Fruit fly (Drosophila melanogaster) whole organism, embryonic: ENCODE measurements around the gene barc.

ENCODE experiments used
- ATbp ChIP-seq: fragments of 200-800 bp; sonication (Bioruptor generic); optimal IDR thresholded peaks from 2 replicates; lab custom pipeline; 2017; ENCODE audit warnings: missing biosample characterization, mild to moderate bottlenecking, missing genetic modification characterization, missing genetic modification reagents
- Awh ChIP-seq: fragments of 200-800 bp; sonication (Bioruptor generic); IDR thresholded peaks from 2 replicates; pipeline ENCODE4, ENCODE4 v1.3.6; 2022; ENCODE audit warnings: missing biosample characterization, missing genetic modification characterization
- CG10147 ChIP-seq: fragments of 200-800 bp; sonication (Bioruptor generic); optimal IDR thresholded peaks from 2 replicates; lab custom pipeline; 2019; ENCODE audit warnings: missing biosample characterization, mild to moderate bottlenecking, missing genetic modification characterization, moderate library complexity
- CG10209 ChIP-seq: fragments of 200-800 bp; sonication (Bioruptor generic); optimal IDR thresholded peaks from 3 replicates; lab custom pipeline; 2017; ENCODE audit warnings: missing biosample characterization, mild to moderate bottlenecking, missing genetic modification characterization, missing genetic modification reagents
- CG11695 ChIP-seq: fragments of 200-800 bp; sonication (Bioruptor generic); IDR thresholded peaks from 3 replicates; pipeline ENCODE4 v1.3.6; 2022; ENCODE audit warnings: missing biosample characterization, missing genetic modification characterization
- CG13123 ChIP-seq: fragments of 200-800 bp; sonication (Bioruptor generic); optimal IDR thresholded peaks from 2 replicates; lab custom pipeline; 2016; ENCODE audit warnings: missing biosample characterization, missing genetic modification characterization
- CG13296 ChIP-seq: fragments of 200-800 bp; sonication (Bioruptor generic); optimal IDR thresholded peaks from 3 replicates; lab custom pipeline; 2018; ENCODE audit warnings: missing biosample characterization, mild to moderate bottlenecking, missing genetic modification characterization
- CG13775 ChIP-seq: fragments of 200-800 bp; sonication (Bioruptor generic); optimal IDR thresholded peaks from 3 replicates; lab custom pipeline; 2017; ENCODE audit warnings: missing biosample characterization, mild to moderate bottlenecking, missing genetic modification characterization
- CG15011 ChIP-seq: fragments of 200-800 bp; sonication (Bioruptor generic); optimal IDR thresholded peaks from 3 replicates; lab custom pipeline; 2018; ENCODE audit warnings: missing biosample characterization, mild to moderate bottlenecking, missing genetic modification characterization
- CG16779 ChIP-seq: fragments of 200-800 bp; sonication (Bioruptor generic); IDR thresholded peaks from 2 replicates; pipeline ENCODE4 v1.3.6; 2022; ENCODE audit warnings: missing biosample characterization, missing genetic modification characterization
- CG18599 ChIP-seq: fragments of 200-800 bp; sonication (Bioruptor generic); optimal IDR thresholded peaks from 3 replicates; lab custom pipeline; 2017; ENCODE audit warnings: missing biosample characterization, missing genetic modification characterization, mild to moderate bottlenecking, moderate library complexity, missing genetic modification reagents
- CG2199 ChIP-seq: fragments of 200-800 bp; sonication (Bioruptor generic); IDR thresholded peaks from 3 replicates; pipeline ENCODE4 v1.3.6; 2022; ENCODE audit warnings: missing biosample characterization, missing genetic modification characterization
- CG30403 ChIP-seq: fragments of 200-800 bp; sonication (Bioruptor generic); optimal IDR thresholded peaks from 3 replicates; lab custom pipeline; 2016; ENCODE audit warnings: missing biosample characterization, missing genetic modification characterization
- CG31365 ChIP-seq: fragments of 200-800 bp; sonication (Bioruptor generic); optimal IDR thresholded peaks from 2 replicates; lab custom pipeline; 2018; ENCODE audit warnings: missing biosample characterization, mild to moderate bottlenecking, missing genetic modification characterization
- CG32772 ChIP-seq: fragments of 200-800 bp; sonication (Bioruptor generic); IDR thresholded peaks from 2 replicates; pipeline ENCODE4 v1.3.6; 2022; ENCODE audit warnings: missing biosample characterization, missing genetic modification characterization
- CG33213 ChIP-seq: fragments of 200-800 bp; sonication (Bioruptor generic); optimal IDR thresholded peaks from 3 replicates; lab custom pipeline; 2016; ENCODE audit warnings: missing biosample characterization, missing genetic modification characterization
- CG4282 ChIP-seq: fragments of 200-800 bp; sonication (Bioruptor generic); optimal IDR thresholded peaks from 2 replicates; lab custom pipeline; 2016; ENCODE audit warnings: missing biosample characterization, missing genetic modification characterization
- CG4820 ChIP-seq: fragments of 200-800 bp; sonication (Bioruptor generic); optimal IDR thresholded peaks from 3 replicates; lab custom pipeline; 2016; ENCODE audit warnings: missing biosample characterization, missing genetic modification characterization
- CG6254 ChIP-seq: fragments of 200-800 bp; sonication (Bioruptor generic); optimal IDR thresholded peaks from 3 replicates; lab custom pipeline; 2017; ENCODE audit warnings: mild to moderate bottlenecking, missing biosample characterization, missing genetic modification reagents, missing genetic modification characterization
- CG6272 ChIP-seq: fragments of 200-800 bp; sonication (Bioruptor generic); IDR thresholded peaks from 2 replicates; pipeline ENCODE4 v1.3.6; 2022; ENCODE audit warnings: missing biosample characterization, missing genetic modification characterization
- CG6654 ChIP-seq: fragments of 200-800 bp; sonication (Bioruptor generic); optimal IDR thresholded peaks from 2 replicates; lab custom pipeline; 2017; ENCODE audit warnings: missing biosample characterization, mild to moderate bottlenecking, missing genetic modification characterization
- CG7786 ChIP-seq: fragments of 200-800 bp; sonication (Bioruptor generic); optimal IDR thresholded peaks from 2 replicates; lab custom pipeline; 2016; ENCODE audit warnings: missing biosample characterization, missing genetic modification characterization
- CG7839 ChIP-seq: fragments of 200-800 bp; sonication (Bioruptor generic); optimal IDR thresholded peaks from 3 replicates; lab custom pipeline; 2018; ENCODE audit warnings: missing biosample characterization, mild to moderate bottlenecking, missing genetic modification characterization, moderate library complexity
- CG8359 ChIP-seq: fragments of 200-800 bp; sonication (Bioruptor generic); optimal IDR thresholded peaks from 2 replicates; lab custom pipeline; 2017; ENCODE audit warnings: missing biosample characterization, mild to moderate bottlenecking, missing genetic modification characterization, borderline replicate concordance
- CG9932 ChIP-seq: fragments of 200-800 bp; sonication (Bioruptor generic); IDR thresholded peaks from 2 replicates; pipeline ENCODE4 v1.3.6; 2022; ENCODE audit warnings: missing biosample characterization, missing genetic modification characterization
- Chrac-16 ChIP-seq: fragments of 200-800 bp; sonication (Bioruptor generic); optimal IDR thresholded peaks from 3 replicates; lab custom pipeline; 2016; ENCODE audit warnings: missing biosample characterization, missing genetic modification characterization
- D ChIP-seq, 2 experiments: fragments of 200-800 bp in 1 of 2; fragments of >200 bp in 1 of 2; sonication (Bioruptor generic) in 1 of 2; optimal IDR thresholded peaks; 2 replicates in 1 of 2; 3 replicates in 1 of 2; lab custom pipeline; 2017; ENCODE audit warnings: mild to moderate bottlenecking in 1 of 2, missing biosample characterization in 1 of 2, missing genetic modification characterization in 1 of 2, missing genetic modification reagents in 1 of 2
- Dek ChIP-seq: fragments of 200-800 bp; sonication (Bioruptor generic); optimal IDR thresholded peaks from 3 replicates; lab custom pipeline; 2019; ENCODE audit warnings: missing biosample characterization, mild to moderate bottlenecking, missing genetic modification characterization, moderate library complexity
- E2f2 ChIP-seq: fragments of 200-800 bp; sonication (Bioruptor generic); IDR thresholded peaks from 2 replicates; pipeline ENCODE4 v1.3.6; 2022; ENCODE audit warnings: missing biosample characterization, missing genetic modification characterization
- H15 ChIP-seq: fragments of 200-800 bp; sonication (Bioruptor generic); IDR thresholded peaks from 3 replicates; pipeline ENCODE4 v1.3.6; 2022; ENCODE audit warnings: missing biosample characterization, missing genetic modification characterization
- Hr3 ChIP-seq: fragments of 200-800 bp; sonication (Bioruptor generic); optimal IDR thresholded peaks from 3 replicates; lab custom pipeline; 2016; ENCODE audit warnings: missing biosample characterization, missing genetic modification characterization
- PHDP ChIP-seq: fragments of 200-800 bp; sonication (Bioruptor generic); optimal IDR thresholded peaks from 3 replicates; lab custom pipeline; 2018; ENCODE audit warnings: missing biosample characterization, mild to moderate bottlenecking, missing genetic modification characterization, moderate library complexity
- Ptx1 ChIP-seq: fragments of 200-800 bp; sonication (Bioruptor generic); IDR thresholded peaks from 2 replicates; pipeline ENCODE4 v1.3.6; 2022; ENCODE audit warnings: missing biosample characterization, missing genetic modification characterization
- Sin3A ChIP-seq: fragments of >200 bp; optimal IDR thresholded peaks from 2 replicates; lab custom pipeline; 2018
- Stat92E ChIP-seq, 3 experiments: fragments of >200 bp in 2 of 3; fragments of 200-800 bp in 1 of 3; sonication (Bioruptor generic) in 1 of 3; optimal IDR thresholded peaks; 2 replicates each; lab custom pipeline; 2017 to 2019; ENCODE audit warnings: missing biosample characterization in 3 of 3, missing genetic modification characterization in 3 of 3, mild to moderate bottlenecking in 1 of 3, moderate library complexity in 1 of 3
- Xbp1 ChIP-seq: fragments of 200-800 bp; sonication (Bioruptor generic); optimal IDR thresholded peaks from 3 replicates; lab custom pipeline; 2016; ENCODE audit warnings: missing biosample characterization, mild to moderate bottlenecking, missing genetic modification characterization
- Xrp1 ChIP-seq: fragments of 200-800 bp; sonication (Bioruptor generic); IDR thresholded peaks from 2 replicates; pipeline ENCODE4 v1.3.6; 2022; ENCODE audit warnings: missing biosample characterization, missing genetic modification characterization
- caup ChIP-seq: fragments of 200-800 bp; sonication (Bioruptor generic); optimal IDR thresholded peaks from 3 replicates; lab custom pipeline; 2017; ENCODE audit warnings: missing biosample characterization, mild to moderate bottlenecking, missing genetic modification characterization, moderate library complexity; ENCODE audit not compliant: severe bottlenecking
- gem ChIP-seq: fragments of 200-800 bp; sonication (Bioruptor generic); optimal IDR thresholded peaks from 2 replicates; lab custom pipeline; 2019; ENCODE audit warnings: missing biosample characterization, mild to moderate bottlenecking, missing genetic modification characterization, moderate library complexity
- ind ChIP-seq: fragments of 200-800 bp; sonication (Bioruptor generic); optimal IDR thresholded peaks from 3 replicates; lab custom pipeline; 2016; ENCODE audit warnings: missing biosample characterization, missing genetic modification characterization
- kah ChIP-seq: fragments of 200-800 bp; sonication (Bioruptor generic); optimal IDR thresholded peaks from 2 replicates; lab custom pipeline; 2018; ENCODE audit warnings: missing biosample characterization, mild to moderate bottlenecking, missing genetic modification characterization
- maf-S ChIP-seq: fragments of 200-800 bp; sonication (Bioruptor generic); optimal IDR thresholded peaks from 2 replicates; lab custom pipeline; 2016; ENCODE audit warnings: missing biosample characterization, missing genetic modification characterization
- nmo ChIP-seq: fragments of 200-800 bp; sonication (Bioruptor generic); optimal IDR thresholded peaks from 2 replicates; lab custom pipeline; 2018; ENCODE audit warnings: missing biosample characterization, mild to moderate bottlenecking, missing genetic modification characterization, moderate library complexity
- pita ChIP-seq: fragments of 200-800 bp; sonication (Bioruptor generic); optimal IDR thresholded peaks from 2 replicates; lab custom pipeline; 2017; ENCODE audit warnings: missing biosample characterization, mild to moderate bottlenecking, missing genetic modification characterization
- sd ChIP-seq: fragments of 200-800 bp; sonication (Bioruptor generic); optimal IDR thresholded peaks from 3 replicates; lab custom pipeline; 2018; ENCODE audit warnings: missing biosample characterization, mild to moderate bottlenecking, missing genetic modification characterization, moderate library complexity
- sima ChIP-seq: fragments of 200-800 bp; sonication (Bioruptor generic); optimal IDR thresholded peaks from 2 replicates; lab custom pipeline; 2016; ENCODE audit warnings: missing biosample characterization, missing genetic modification characterization
- sob ChIP-seq: fragments of 200-800 bp; sonication (Bioruptor generic); IDR thresholded peaks from 2 replicates; pipeline ENCODE4 v1.3.6; 2022; ENCODE audit warnings: missing biosample characterization, missing genetic modification characterization
- stc ChIP-seq: fragments of 200-800 bp; sonication (Bioruptor generic); IDR thresholded peaks from 2 replicates; pipeline ENCODE4 v1.3.6; 2022; ENCODE audit warnings: missing biosample characterization, missing genetic modification characterization
- yki ChIP-seq: fragments of >200 bp; optimal IDR thresholded peaks from 3 replicates; lab custom pipeline; 2018

Gene barc

dm6 chr3L:21417884-21418536 lies 14.9 kb downstream of the barc start (continued):
- TF ChIP-seq PHDP (tag; lab: Kevin White, UChicago), result peak; percentile 65
- TF ChIP-seq kah (GFP tag; lab: Kevin White, UChicago), result no peak
- TF ChIP-seq sob (GFP tag; lab: Robert Waterston, UW), result 0 out of 2 replicates have a peak, but pooled peaks have one; percentile 44
- TF ChIP-seq CG30403 (GFP tag; lab: Kevin White, UChicago), result peak; percentile 62
- no peak for TF ChIP-seq maf-S (GFP tag; lab: Kevin White, UChicago)
- peak; percentile 41 for TF ChIP-seq CG13775 (GFP tag; lab: Kevin White, UChicago)
- TF ChIP-seq CG13296 (GFP tag; lab: Kevin White, UChicago), result peak; percentile 56
- peak; percentile 48; the same call in 1 of the 2 replicates for TF ChIP-seq stc (GFP tag; lab: Robert Waterston, UW)
- TF ChIP-seq CG7839 (tag; lab: Kevin White, UChicago), result peak; percentile 72
- TF ChIP-seq Dek (tag; lab: Kevin White, UChicago), result peak; percentile 36
- no peak for TF ChIP-seq CG7786
- peak; percentile 53 for TF ChIP-seq CG10209
- TF ChIP-seq Awh (GFP tag; lab: Robert Waterston, UW), result 0 out of 2 replicates have a peak, but pooled peaks have one; percentile 39
- no peak for TF ChIP-seq D (optimal IDR thresholded peaks at IDR 0.05; lab: Kevin White, UChicago)
- TF ChIP-seq D (GFP tag; optimal IDR thresholded peaks at IDR 0.05; lab: Kevin White, UChicago), result peak; percentile 43
- TF ChIP-seq gem (tag; lab: Kevin White, UChicago), result peak; percentile 79
- TF ChIP-seq Xbp1 (GFP tag; lab: Kevin White, UChicago), result peak; percentile 51
- peak; percentile 30 for TF ChIP-seq CG4820 (GFP tag; lab: Kevin White, UChicago)
- peak; percentile 45 for TF ChIP-seq CG15011 (GFP tag; lab: Kevin White, UChicago)
- no peak for TF ChIP-seq Stat92E (GFP tag; optimal IDR thresholded peaks at IDR 0.05; lab: Kevin White, UChicago)
- no peak for TF ChIP-seq CG6272 (GFP tag; lab: Robert Waterston, UW)
- peak; percentile 5 for TF ChIP-seq CG6654 (GFP tag; lab: Kevin White, UChicago)
- TF ChIP-seq Chrac-16 (GFP tag; lab: Kevin White, UChicago), result peak; percentile 18
- peak; percentile 29 for TF ChIP-seq Hr3 (GFP tag; lab: Kevin White, UChicago)
- TF ChIP-seq sd, result peak; percentile 79
- no peak for TF ChIP-seq yki
- TF ChIP-seq CG4282 (GFP tag; lab: Kevin White, UChicago), result no peak
- no peak for TF ChIP-seq CG2199 (GFP tag; lab: Robert Waterston, UW)
- peak; percentile 74 for TF ChIP-seq CG10147
- TF ChIP-seq Ptx1, result peak; percentile 55
- no peak for TF ChIP-seq H15
- TF ChIP-seq CG16779 (GFP tag; lab: Robert Waterston, UW), result no peak
- no peak for TF ChIP-seq CG13123 (GFP tag; lab: Kevin White, UChicago)
- TF ChIP-seq CG6254 (GFP tag; lab: Kevin White, UChicago), result peak; percentile 22
- TF ChIP-seq ind (GFP tag; lab: Kevin White, UChicago), result peak; percentile 39
- no peak for TF ChIP-seq sima (GFP tag; lab: Kevin White, UChicago)
- peak; percentile 6 for TF ChIP-seq caup (GFP tag; lab: Kevin White, UChicago)
- peak; percentile 64; the same call in 2 of the 3 replicates for TF ChIP-seq CG11695 (GFP tag; lab: Robert Waterston, UW)
- peak; percentile 48; the same call in 1 of the 2 replicates for TF ChIP-seq Xrp1 (GFP tag; lab: Robert Waterston, UW)
- TF ChIP-seq ATbp (GFP tag; lab: Kevin White, UChicago), result peak; percentile 42
- no peak for TF ChIP-seq CG33213 (GFP tag; lab: Kevin White, UChicago)
- peak; percentile 71 for TF ChIP-seq CG18599 (GFP tag; lab: Kevin White, UChicago)
- no peak for TF ChIP-seq Sin3A
- TF ChIP-seq CG8359 (GFP tag; lab: Kevin White, UChicago), result peak; percentile 14
- TF ChIP-seq pita (GFP tag; lab: Kevin White, UChicago), result no peak
- TF ChIP-seq CG31365 (tag; lab: Kevin White, UChicago), result no peak
- no peak; the same call in 1 of the 2 replicates for TF ChIP-seq CG9932
- peak; percentile 34; the same call in 1 of the 2 replicates for TF ChIP-seq CG32772 (GFP tag; lab: Robert Waterston, UW)
- peak; percentile 65 for TF ChIP-seq nmo (GFP tag; lab: Kevin White, UChicago)
- TF ChIP-seq E2f2, result 0 out of 2 replicates have a peak, but pooled peaks have one; percentile 20
